Fruit fly (Drosophila melanogaster) whole organism, embryonic: ENCODE data around the gene cype.

Experiments used
- CG10274 ChIP-seq: fragments of 200-800 bp; sonication (Bioruptor generic); optimal IDR thresholded peaks from 3 replicates; lab custom pipeline; 2017; ENCODE audit warnings: missing biosample characterization, mild to moderate bottlenecking, missing genetic modification characterization
- CG12071 ChIP-seq: fragments of 200-800 bp; sonication (Bioruptor generic); optimal IDR thresholded peaks from 3 replicates; lab custom pipeline; 2018; ENCODE audit warnings: missing biosample characterization, mild to moderate bottlenecking, missing genetic modification characterization
- CG12104 ChIP-seq: fragments of 200-800 bp; sonication (Bioruptor generic); optimal IDR thresholded peaks from 3 replicates; lab custom pipeline; 2016; ENCODE audit warnings: missing biosample characterization, missing genetic modification characterization
- CG14710 ChIP-seq: fragments of 200-800 bp; sonication (Bioruptor generic); optimal IDR thresholded peaks from 3 replicates; lab custom pipeline; 2019; ENCODE audit warnings: missing biosample characterization, mild to moderate bottlenecking, missing genetic modification characterization, moderate library complexity
- CG15479 ChIP-seq: fragments of 200-800 bp; sonication (Bioruptor generic); optimal IDR thresholded peaks from 3 replicates; lab custom pipeline; 2019; ENCODE audit warnings: missing biosample characterization, mild to moderate bottlenecking, missing genetic modification characterization, moderate library complexity
- CG16813 ChIP-seq: fragments of 200-800 bp; sonication (Bioruptor generic); IDR thresholded peaks from 3 replicates; pipeline ENCODE4 v1.3.6; 2022; ENCODE audit warnings: missing biosample characterization, missing genetic modification characterization; ENCODE audit not compliant: partially characterized antibody
- CG2129 ChIP-seq: fragments of 200-800 bp; sonication (Bioruptor generic); IDR thresholded peaks from 2 replicates; pipeline ENCODE4 v1.3.6; 2022; ENCODE audit warnings: missing biosample characterization, missing genetic modification characterization; ENCODE audit not compliant: partially characterized antibody
- CG5180 ChIP-seq: fragments of 200-800 bp; sonication (Bioruptor generic); optimal IDR thresholded peaks from 3 replicates; lab custom pipeline; 2017; ENCODE audit warnings: missing biosample characterization, missing genetic modification characterization, mild to moderate bottlenecking, moderate library complexity, missing genetic modification reagents
- CG6791 ChIP-seq: fragments of 200-800 bp; sonication (Bioruptor generic); IDR thresholded peaks from 3 replicates; pipeline ENCODE4 v1.3.6; 2022; ENCODE audit warnings: missing biosample characterization, missing genetic modification characterization; ENCODE audit not compliant: partially characterized antibody
- CG7928 ChIP-seq: fragments of 200-800 bp; sonication (Bioruptor generic); optimal IDR thresholded peaks from 2 replicates; lab custom pipeline; 2017; ENCODE audit warnings: missing biosample characterization, mild to moderate bottlenecking, missing genetic modification characterization
- CG8281 ChIP-seq: fragments of 200-800 bp; sonication (Bioruptor generic); optimal IDR thresholded peaks from 2 replicates; lab custom pipeline; 2018; ENCODE audit warnings: missing biosample characterization, mild to moderate bottlenecking, missing genetic modification characterization, moderate library complexity
- CG8944 ChIP-seq: fragments of 200-800 bp; sonication (Bioruptor generic); optimal IDR thresholded peaks from 3 replicates; lab custom pipeline; 2016; ENCODE audit warnings: missing biosample characterization, missing genetic modification characterization
- Chrac-16 ChIP-seq: fragments of 200-800 bp; sonication (Bioruptor generic); optimal IDR thresholded peaks from 3 replicates; lab custom pipeline; 2016; ENCODE audit warnings: missing biosample characterization, missing genetic modification characterization
- Deaf1 ChIP-seq: fragments of 200-800 bp; optimal IDR thresholded peaks from 3 replicates; lab custom pipeline; 2019; ENCODE audit warnings: missing biosample characterization, mild to moderate bottlenecking, missing genetic modification characterization, moderate library complexity
- Dll ChIP-seq: fragments of 200-800 bp; sonication (Bioruptor generic); IDR thresholded peaks from 4 replicates; pipeline ENCODE4 v1.3.6; 2022; ENCODE audit warnings: missing biosample characterization, missing genetic modification characterization; ENCODE audit not compliant: partially characterized antibody
- Doc2 ChIP-seq: fragments of 200-800 bp; sonication (Bioruptor generic); IDR thresholded peaks from 2 replicates; pipeline ENCODE4 v1.3.6; 2022; ENCODE audit warnings: missing biosample characterization, missing genetic modification characterization
- HmgD ChIP-seq: fragments of 200-800 bp; sonication (Bioruptor generic); optimal IDR thresholded peaks from 3 replicates; lab custom pipeline; 2016; ENCODE audit warnings: missing biosample characterization, missing genetic modification characterization
- Hmr ChIP-seq: fragments of 200-800 bp; sonication (Bioruptor generic); optimal IDR thresholded peaks from 3 replicates; lab custom pipeline; 2017; ENCODE audit warnings: mild to moderate bottlenecking, missing biosample characterization, missing genetic modification reagents, missing genetic modification characterization
- Hr78 ChIP-seq, 2 experiments: fragments of 200-800 bp in 1 of 2; fragments of >200 bp in 1 of 2; sonication (Bioruptor generic) in 1 of 2; optimal IDR thresholded peaks; 2 replicates each; lab custom pipeline; 2017 to 2019; ENCODE audit warnings: missing biosample characterization in 2 of 2, missing genetic modification characterization in 2 of 2, mild to moderate bottlenecking in 1 of 2, moderate library complexity in 1 of 2
- Med ChIP-seq: fragments of 200-800 bp; sonication (Bioruptor generic); peaks from one replicate; lab custom pipeline; 2016; ENCODE audit warnings: missing biosample characterization, missing genetic modification characterization, mild to moderate bottlenecking, inconsistent platforms, moderate library complexity
- Nf-YB ChIP-seq: fragments of 200-800 bp; sonication (Bioruptor generic); optimal IDR thresholded peaks from 3 replicates; lab custom pipeline; 2019; ENCODE audit warnings: missing biosample characterization, mild to moderate bottlenecking, missing genetic modification characterization, moderate library complexity
- Nf-YC ChIP-seq: fragments of 200-800 bp; optimal IDR thresholded peaks from 3 replicates; lab custom pipeline; 2019; ENCODE audit warnings: missing biosample characterization, mild to moderate bottlenecking, missing genetic modification characterization, moderate library complexity
- NfI ChIP-seq: fragments of 200-800 bp; sonication (Bioruptor generic); optimal IDR thresholded peaks from 3 replicates; lab custom pipeline; 2018; ENCODE audit warnings: missing biosample characterization, mild to moderate bottlenecking, missing genetic modification characterization, moderate library complexity
- Six4 ChIP-seq: fragments of 200-800 bp; sonication (Bioruptor generic); optimal IDR thresholded peaks from 2 replicates; lab custom pipeline; 2016; ENCODE audit warnings: missing biosample characterization, missing genetic modification characterization
- TFAM ChIP-seq: fragments of 200-800 bp; sonication (Bioruptor generic); optimal IDR thresholded peaks from 2 replicates; lab custom pipeline; 2017; ENCODE audit warnings: missing biosample characterization, missing genetic modification characterization, inconsistent platforms
- cg ChIP-seq: fragments of 200-800 bp; sonication (Bioruptor generic); optimal IDR thresholded peaks from 3 replicates; lab custom pipeline; 2019; ENCODE audit warnings: missing biosample characterization, mild to moderate bottlenecking, missing genetic modification characterization, moderate library complexity
- eve ChIP-seq, 2 experiments: fragments of >200 bp; optimal IDR thresholded peaks; 2 replicates each; lab custom pipeline; 2017; ENCODE audit warnings: missing biosample characterization in 2 of 2, missing genetic modification characterization in 2 of 2
- ewg ChIP-seq: fragments of 200-800 bp; sonication (Bioruptor generic); optimal IDR thresholded peaks from 3 replicates; lab custom pipeline; 2017; ENCODE audit warnings: mild to moderate bottlenecking, missing biosample characterization, missing genetic modification reagents, missing genetic modification characterization
- grn ChIP-seq: fragments of 200-800 bp; sonication (Bioruptor generic); optimal IDR thresholded peaks from 3 replicates; lab custom pipeline; 2017; ENCODE audit warnings: missing biosample characterization, missing genetic modification characterization
- ind ChIP-seq: fragments of 200-800 bp; sonication (Bioruptor generic); optimal IDR thresholded peaks from 3 replicates; lab custom pipeline; 2016; ENCODE audit warnings: missing biosample characterization, missing genetic modification characterization
- jing ChIP-seq: fragments of 200-800 bp; sonication (Bioruptor generic); optimal IDR thresholded peaks from 2 replicates; lab custom pipeline; 2018; ENCODE audit warnings: missing biosample characterization, mild to moderate bottlenecking, missing genetic modification characterization
- nom ChIP-seq: fragments of 200-800 bp; sonication (Bioruptor generic); optimal IDR thresholded peaks from 2 replicates; lab custom pipeline; 2017; ENCODE audit warnings: missing biosample characterization, missing genetic modification characterization, mild to moderate bottlenecking, moderate library complexity, missing genetic modification reagents
- pho ChIP-seq: fragments of 200-800 bp; sonication (Bioruptor generic); optimal IDR thresholded peaks from 2 replicates; lab custom pipeline; 2016; ENCODE audit warnings: missing biosample characterization, missing genetic modification characterization
- stwl ChIP-seq: fragments of 200-800 bp; sonication (Bioruptor generic); optimal IDR thresholded peaks from 3 replicates; lab custom pipeline; 2018; ENCODE audit warnings: missing biosample characterization, mild to moderate bottlenecking, missing genetic modification characterization, moderate library complexity
- trh ChIP-seq: fragments of 200-800 bp; sonication (Bioruptor generic); optimal IDR thresholded peaks from 2 replicates; lab custom pipeline; 2016; ENCODE audit warnings: missing biosample characterization, missing genetic modification characterization
- ttk ChIP-seq: fragments of 200-800 bp; sonication (Bioruptor generic); IDR thresholded peaks from 2 replicates; pipeline ENCODE4 v2.1.2; 2022; ENCODE audit warnings: missing biosample characterization, missing genetic modification characterization
- tup ChIP-seq: fragments of 200-800 bp; sonication (Bioruptor generic); optimal IDR thresholded peaks from 2 replicates; lab custom pipeline; 2016; ENCODE audit warnings: missing biosample characterization, mild to moderate bottlenecking, missing genetic modification characterization, moderate library complexity
- tx ChIP-seq: fragments of 200-800 bp; sonication (Bioruptor generic); optimal IDR thresholded peaks from 2 replicates; lab custom pipeline; 2016; ENCODE audit warnings: missing biosample characterization, missing genetic modification characterization
- vvl ChIP-seq: fragments of 200-800 bp; sonication (Bioruptor generic); IDR thresholded peaks from 2 replicates; pipeline ENCODE4 v1.3.6; 2022; ENCODE audit warnings: missing biosample characterization, missing genetic modification characterization

cype gene

dm6 chr2L:5348591-5348990 is 21.6 kb downstream of the cype start:
- TF ChIP-seq trh (GFP tag; lab: Kevin White, UChicago) (no peak), CG8281 (tag; lab: Kevin White, UChicago) (peak; percentile 93)

- TF ChIP-seq ind (GFP tag; lab: Kevin White, UChicago) (no peak), CG8944 (GFP tag; lab: Kevin White, UChicago) (no peak), tx (GFP tag; lab: Kevin White, UChicago) (no peak), CG12071 (GFP tag; lab: Kevin White, UChicago) (no peak), CG14710 (tag; lab: Kevin White, UChicago) (peak; percentile 59), eve (GFP tag; optimal IDR thresholded peaks at IDR 0.05; lab: Kevin White, UChicago) (peak in 1 of 2 experiments; percentile 22), stwl (tag; lab: Kevin White, UChicago) (peak; percentile 91), CG2129 (no peak), Dll (no peak), Hmr (GFP tag; lab: Kevin White, UChicago) (no peak), CG16813 (GFP tag; lab: Robert Waterston, UW) (0 out of 3 replicates have a peak, but pooled peaks have one; percentile 9), NfI (GFP tag; lab: Kevin White, UChicago) (no peak), nom (no peak), CG10274 (no peak), Chrac-16 (GFP tag; lab: Kevin White, UChicago) (no peak), tup (no peak)
- TF ChIP-seq, all 482 proteins: peak for 4
Measured at dm6 chr2L:5353454-5353853, 26.4 kb downstream of the cype start.

dm6 chr2L:5362351-5362750 is 35.3 kb downstream of the cype start:
- TF ChIP-seq Med, result peak; percentile 23
- TF ChIP-seq grn, result peak; percentile 23
- TF ChIP-seq CG12104 (GFP tag; lab: Kevin White, UChicago), result no peak
- TF ChIP-seq Doc2 (GFP tag; lab: Robert Waterston, UW), result no peak
- TF ChIP-seq ttk, result peak; percentile 26; the same call in 1 of the 2 replicates
- TF ChIP-seq cg (GFP tag; lab: Kevin White, UChicago), result peak; percentile 9
- TF ChIP-seq ewg, result peak; percentile 42
- no peak for TF ChIP-seq TFAM (GFP tag; lab: Kevin White, UChicago)
- TF ChIP-seq CG7928 (GFP tag; lab: Kevin White, UChicago), result no peak
- TF ChIP-seq Nf-YC (tag; lab: Kevin White, UChicago), result peak; percentile 92
- TF ChIP-seq vvl (GFP tag; lab: Robert Waterston, UW), result 0 out of 2 replicates have a peak, but pooled peaks have one; percentile 14
- peak; percentile 90 for TF ChIP-seq Nf-YB (GFP tag; lab: Kevin White, UChicago)
- TF ChIP-seq Dll, result 0 out of 4 replicates have a peak, but pooled peaks have one; percentile 13
- TF ChIP-seq Hr78 (GFP tag; optimal IDR thresholded peaks at IDR 0.05; lab: Kevin White, UChicago), result no peak
- TF ChIP-seq Deaf1 (tag; lab: Kevin White, UChicago), result peak; percentile 88
- TF ChIP-seq CG5180, result peak; percentile 18
- peak; percentile 59; the same call in 1 of the 3 replicates for TF ChIP-seq CG6791
- TF ChIP-seq jing (GFP tag; lab: Kevin White, UChicago), result no peak
- no peak for TF ChIP-seq Six4 (GFP tag; lab: Kevin White, UChicago)
- TF ChIP-seq HmgD (GFP tag; lab: Kevin White, UChicago), result no peak
- TF ChIP-seq pho (GFP tag; lab: Kevin White, UChicago), result no peak
- TF ChIP-seq CG15479, result peak; percentile 15
